Fruit fly (Drosophila melanogaster): Measurements from ENCODE around the gene pins.

Gene pins

dm6 chr3R:27556972-27557371 is 25.7 kb upstream of the pins start (continued):
- TF ChIP-seq Nf-YB (GFP tag; optimal IDR thresholded peaks at IDR 0.05) (no peak), Optix (GFP tag; IDR thresholded peaks at IDR 0.05) (no peak), psq (GFP tag; optimal IDR thresholded peaks at IDR 0.05) (no peak), CG10431 (GFP tag; optimal IDR thresholded peaks at IDR 0.05) (no peak), toy (GFP tag; IDR thresholded peaks at IDR 0.05) (peak; percentile 40; the same call in 1 of the 2 replicates), Nf-YC (tag; optimal IDR thresholded peaks at IDR 0.05) (no peak), Scr (GFP tag; IDR thresholded peaks at IDR 0.05; ENCODE audit: partially characterized antibody) (no peak), Blimp-1 (GFP tag; optimal IDR thresholded peaks at IDR 0.05) (no peak), cas (GFP tag; IDR thresholded peaks at IDR 0.05) (no peak), Vsx1 (GFP tag; optimal IDR thresholded peaks at IDR 0.05) (no peak), CG4820 (GFP tag; optimal IDR thresholded peaks at IDR 0.05) (peak; percentile 2), CG17912 (GFP tag; optimal IDR thresholded peaks at IDR 0.05) (no peak), cwo (GFP tag; optimal IDR thresholded peaks at IDR 0.05) (peak; percentile 23), ro (GFP tag; IDR thresholded peaks at IDR 0.05) (no peak), slp2 (GFP tag; optimal IDR thresholded peaks at IDR 0.05) (no peak), E2f1 (GFP tag; IDR thresholded peaks at IDR 0.05) (peak; percentile 31; the same call in 1 of the 2 replicates), gcm2 (GFP tag; optimal IDR thresholded peaks at IDR 0.05) (peak; percentile 11), CG17328 (GFP tag; IDR thresholded peaks at IDR 0.05) (no peak), mam (GFP tag; optimal IDR thresholded peaks at IDR 0.05) (peak; percentile 65), CG9437 (GFP tag; optimal IDR thresholded peaks at IDR 0.05) (peak; percentile 10), CG12659 (GFP tag; optimal IDR thresholded peaks at IDR 0.05) (peak; percentile 4), Abd-B (GFP tag; optimal IDR thresholded peaks at IDR 0.05) (no peak), GATAe (GFP tag; conservative IDR thresholded peaks at IDR 0.05) (no peak), NFAT (GFP tag; IDR thresholded peaks at IDR 0.05) (peak; percentile 55; the same call in 1 of the 2 replicates), btn (GFP tag; optimal IDR thresholded peaks at IDR 0.05) (no peak), klu (GFP tag; IDR thresholded peaks at IDR 0.05) (no peak), ase (GFP tag; IDR thresholded peaks at IDR 0.05) (no peak; the same call in 2 of the 3 replicates), zen (tag; optimal IDR thresholded peaks at IDR 0.05) (no peak), Antp (GFP tag; optimal IDR thresholded peaks at IDR 0.05) (peak; percentile 19), CG2712 (tag; optimal IDR thresholded peaks at IDR 0.05) (peak; percentile 29), CG34422 (GFP tag; IDR thresholded peaks at IDR 0.05) (no peak)

dm6 chr3R:27557970-27558659 is 24.5 kb upstream of the pins start:
- TF ChIP-seq Oaz (GFP tag; IDR thresholded peaks at IDR 0.05) (no peak), Kr (GFP tag; optimal IDR thresholded peaks at IDR 0.05) (no peak), CG10462 (GFP tag; optimal IDR thresholded peaks at IDR 0.05) (no peak), CG12236 (GFP tag; optimal IDR thresholded peaks at IDR 0.05) (no peak), CG8281 (tag; optimal IDR thresholded peaks at IDR 0.05) (no peak), CG4854 (GFP tag; optimal IDR thresholded peaks at IDR 0.05) (no peak), Sin3A (optimal IDR thresholded peaks at IDR 0.05) (no peak), CoRest (tag; optimal IDR thresholded peaks at IDR 0.05) (no peak), Dref (GFP tag; IDR thresholded peaks at IDR 0.05) (no peak), unc-4 (GFP tag; IDR thresholded peaks at IDR 0.05; ENCODE audit: partially characterized antibody) (no peak), Poxn (GFP tag; IDR thresholded peaks at IDR 0.05) (no peak), CG9727 (GFP tag; optimal IDR thresholded peaks at IDR 0.05) (peak; percentile 16), nau (GFP tag; optimal IDR thresholded peaks at IDR 0.05) (no peak), Ssrp (tag; optimal IDR thresholded peaks at IDR 0.05) (no peak), CG7271 (tag; optimal IDR thresholded peaks at IDR 0.05) (no peak), tap (tag; optimal IDR thresholded peaks at IDR 0.05) (no peak), ttk (GFP tag; IDR thresholded peaks at IDR 0.05) (no peak), bcd (GFP tag; optimal IDR thresholded peaks at IDR 0.05) (no peak), wor (GFP tag; IDR thresholded peaks at IDR 0.05) (no peak), danr (GFP tag; IDR thresholded peaks at IDR 0.05) (no peak), Rfx (GFP tag; IDR thresholded peaks at IDR 0.05) (no peak), Doc2 (GFP tag; IDR thresholded peaks at IDR 0.05) (no peak)

All from whole organism, embryonic.